In genomic region chr3L:4360376-4360703, dm6 we compare ENCODE assay signal across 2 fruit fly cellular contexts.
TF ChIP-seq lines count a peak whose summit lies in the region.

No protein-coding gene starts in this region.

TF ChIP-seq in whole organism, embryonic, 481 proteins besides CTCF, POLR2A, EP300 and RAD21 (continued from another document and continues in another):
- TF ChIP-seq bowl (GFP tag; IDR thresholded peaks at IDR 0.05; lab: Robert Waterston, UW) (no peak), ci (GFP tag; IDR thresholded peaks at IDR 0.05; lab: Robert Waterston, UW) (0 out of 3 replicates have a peak, but pooled peaks have one; percentile 21), CG17802 (tag; optimal IDR thresholded peaks at IDR 0.05; lab: Kevin White, UChicago) (no peak), gt (GFP tag; IDR thresholded peaks at IDR 0.05; lab: Robert Waterston, UW) (no peak), CHES-1-like (GFP tag; optimal IDR thresholded peaks at IDR 0.05; lab: Kevin White, UChicago) (no peak), Vsx1 (GFP tag; optimal IDR thresholded peaks at IDR 0.05; lab: Kevin White, UChicago) (no peak), dmrt11E (tag; optimal IDR thresholded peaks at IDR 0.05; lab: Kevin White, UChicago) (no peak), kni (GFP tag; optimal IDR thresholded peaks at IDR 0.05; lab: Kevin White, UChicago) (no peak), cad (GFP tag; optimal IDR thresholded peaks at IDR 0.05; lab: Kevin White, UChicago) (no peak), CG9609 (GFP tag; optimal IDR thresholded peaks at IDR 0.05; lab: Kevin White, UChicago) (no peak), al (GFP tag; IDR thresholded peaks at IDR 0.05; lab: Robert Waterston, UW) (no peak), CG13424 (tag; optimal IDR thresholded peaks at IDR 0.05; lab: Kevin White, UChicago) (no peak), lbe (GFP tag; optimal IDR thresholded peaks at IDR 0.05; lab: Kevin White, UChicago) (peak; percentile 37), Doc3 (GFP tag; IDR thresholded peaks at IDR 0.05; lab: Robert Waterston, UW; ENCODE audit: partially characterized antibody) (no peak), ken (GFP tag; IDR thresholded peaks at IDR 0.05; lab: Robert Waterston, UW) (no peak), CG10147 (GFP tag; optimal IDR thresholded peaks at IDR 0.05; lab: Kevin White, UChicago) (no peak), CG10979 (tag; optimal IDR thresholded peaks at IDR 0.05; lab: Kevin White, UChicago) (no peak), NK7.1 (GFP tag; optimal IDR thresholded peaks at IDR 0.05; lab: Kevin White, UChicago) (no peak), CG1603 (tag; optimal IDR thresholded peaks at IDR 0.05; lab: Kevin White, UChicago) (no peak), zf30C (GFP tag; optimal IDR thresholded peaks at IDR 0.05; lab: Kevin White, UChicago) (no peak), gsb (GFP tag; IDR thresholded peaks at IDR 0.05; lab: Robert Waterston, UW) (no peak), CG9817 (tag; optimal IDR thresholded peaks at IDR 0.05; lab: Kevin White, UChicago) (no peak), sd (tag; optimal IDR thresholded peaks at IDR 0.05; lab: Kevin White, UChicago) (no peak), fd3F (GFP tag; optimal IDR thresholded peaks at IDR 0.05; lab: Kevin White, UChicago) (no peak), CG13894 (tag; optimal IDR thresholded peaks at IDR 0.05; lab: Kevin White, UChicago) (no peak), CG2199 (GFP tag; IDR thresholded peaks at IDR 0.05; lab: Robert Waterston, UW) (0 out of 3 replicates have a peak, but pooled peaks have one; percentile 68), CG7556 (GFP tag; optimal IDR thresholded peaks at IDR 0.05; lab: Kevin White, UChicago) (no peak), Meics (GFP tag; optimal IDR thresholded peaks at IDR 0.05; lab: Kevin White, UChicago) (no peak), croc (GFP tag; conservative IDR thresholded peaks at IDR 0.05; lab: Robert Waterston, UW) (no peak), Stat92E (GFP tag; optimal IDR thresholded peaks at IDR 0.05; lab: Kevin White, UChicago) (no peak), CG6813 (GFP tag; optimal IDR thresholded peaks at IDR 0.05; lab: Kevin White, UChicago) (no peak), Myb (GFP tag; optimal IDR thresholded peaks at IDR 0.05; lab: Kevin White, UChicago) (no peak), CG1024 (GFP tag; IDR thresholded peaks at IDR 0.05; lab: Robert Waterston, UW) (no peak), so (GFP tag; IDR thresholded peaks at IDR 0.05; lab: Robert Waterston, UW) (no peak), pros (GFP tag; optimal IDR thresholded peaks at IDR 0.05; lab: Kevin White, UChicago) (peak; percentile 3), ttk (GFP tag; IDR thresholded peaks at IDR 0.05; lab: Robert Waterston, UW) (no peak), insv (GFP tag; optimal IDR thresholded peaks at IDR 0.05; lab: Kevin White, UChicago) (peak in 1 of 2 experiments; percentile 47), Xbp1 (GFP tag; optimal IDR thresholded peaks at IDR 0.05; lab: Kevin White, UChicago) (no peak), mam (GFP tag; optimal IDR thresholded peaks at IDR 0.05; lab: Kevin White, UChicago) (no peak), Med (GFP tag; lab: Kevin White, UChicago) (peak; percentile 32), p53 (GFP tag; optimal IDR thresholded peaks at IDR 0.05; lab: Kevin White, UChicago) (no peak), Sox100B (GFP tag; optimal IDR thresholded peaks at IDR 0.05; lab: Kevin White, UChicago) (no peak), Gsc (GFP tag; IDR thresholded peaks at IDR 0.05; lab: Robert Waterston, UW) (no peak), CG17612 (GFP tag; IDR thresholded peaks at IDR 0.05; lab: Robert Waterston, UW) (no peak), CG32532 (GFP tag; IDR thresholded peaks at IDR 0.05; lab: Robert Waterston, UW) (no peak), cas (GFP tag; IDR thresholded peaks at IDR 0.05; lab: Robert Waterston, UW) (no peak), Mrtf (GFP tag; IDR thresholded peaks at IDR 0.05; lab: Robert Waterston, UW) (no peak), GATAe (GFP tag; conservative IDR thresholded peaks at IDR 0.05; lab: Robert Waterston, UW) (no peak), bbx (GFP tag; IDR thresholded peaks at IDR 0.05; lab: Robert Waterston, UW; ENCODE audit: partially characterized antibody) (peak; percentile 24; the same call in 1 of the 2 replicates), z (GFP tag; IDR thresholded peaks at IDR 0.05; lab: Robert Waterston, UW) (peak; percentile 74; the same call in 2 of the 3 replicates), lilli (GFP tag; optimal IDR thresholded peaks at IDR 0.05; lab: Kevin White, UChicago) (no peak), eyg (GFP tag; optimal IDR thresholded peaks at IDR 0.05; lab: Kevin White, UChicago) (no peak), Hsf (GFP tag; optimal IDR thresholded peaks at IDR 0.05; lab: Kevin White, UChicago) (no peak), run (tag; optimal IDR thresholded peaks at IDR 0.05; lab: Kevin White, UChicago) (no peak), CG4730 (GFP tag; IDR thresholded peaks at IDR 0.05; lab: Robert Waterston, UW) (no peak), fru (optimal IDR thresholded peaks at IDR 0.05; lab: Kevin White, UChicago) (no peak), CG8089 (GFP tag; optimal IDR thresholded peaks at IDR 0.05; lab: Kevin White, UChicago) (no peak), CG11696 (GFP tag; IDR thresholded peaks at IDR 0.05; lab: Robert Waterston, UW) (no peak), CG34224 (GFP tag; IDR thresholded peaks at IDR 0.05; lab: Robert Waterston, UW; ENCODE audit: partially characterized antibody) (0 out of 3 replicates have a peak, but pooled peaks have one; percentile 2), CG3163 (GFP tag; optimal IDR thresholded peaks at IDR 0.05; lab: Kevin White, UChicago) (no peak), CG15696 (tag; optimal IDR thresholded peaks at IDR 0.05; lab: Kevin White, UChicago) (no peak), CG6765 (GFP tag; optimal IDR thresholded peaks at IDR 0.05; lab: Kevin White, UChicago) (no peak), CG1832 (GFP tag; optimal IDR thresholded peaks at IDR 0.05; lab: Kevin White, UChicago) (peak; percentile 55), nerfin-1 (tag; optimal IDR thresholded peaks at IDR 0.05; lab: Kevin White, UChicago) (peak; percentile 2), sqz (GFP tag; optimal IDR thresholded peaks at IDR 0.05; lab: Kevin White, UChicago) (peak; percentile 100), CG10321 (GFP tag; IDR thresholded peaks at IDR 0.05; lab: Robert Waterston, UW) (peak; percentile 81), tio (GFP tag; optimal IDR thresholded peaks at IDR 0.05; lab: Kevin White, UChicago) (no peak), chinmo (GFP tag; IDR thresholded peaks at IDR 0.05; lab: Robert Waterston, UW; ENCODE audit: partially characterized antibody) (peak; percentile 96), CG10366 (GFP tag; IDR thresholded peaks at IDR 0.05; lab: Robert Waterston, UW) (no peak)

TF ChIP-seq in whole organism, prepupa, 60 proteins besides CTCF, POLR2A, EP300 and RAD21 (continued from another document):
- TF ChIP-seq Ets21C (GFP tag; optimal IDR thresholded peaks at IDR 0.05; lab: Kevin White, UChicago) (no peak), CG10631 (GFP tag; optimal IDR thresholded peaks at IDR 0.05; lab: Kevin White, UChicago) (no peak), Eip78C (GFP tag; lab: Kevin White, UChicago) (peak; percentile 52), Ets96B (tag; optimal IDR thresholded peaks at IDR 0.05; lab: Kevin White, UChicago) (no peak), CG7368 (GFP tag; optimal IDR thresholded peaks at IDR 0.05; lab: Kevin White, UChicago) (no peak), CG6163 (GFP tag; IDR thresholded peaks at IDR 0.05; lab: Robert Waterston, UW) (0 out of 3 replicates have a peak, but pooled peaks have one; percentile 16), CG9139 (GFP tag; optimal IDR thresholded peaks at IDR 0.05; lab: Kevin White, UChicago) (no peak), CG6854 (GFP tag; optimal IDR thresholded peaks at IDR 0.05; lab: Kevin White, UChicago) (peak; percentile 12)
TF ChIP-seq in whole organism, prepupa: peak in this region for 5.
